Worm (Caenorhabditis elegans) whole organism, young adult: ENCODE results near the gene pmp-5.

Experiments used
- aptf-2 ChIP-seq: fragments of 200-800 bp; sonication (Bioruptor generic); conservative IDR thresholded peaks from 2 replicates; pipeline ENCODE4 v1.3.6; 2022; ENCODE audit warnings: missing genetic modification reagents, missing genetic modification characterization, missing compliant biosample characterization
- sea-2 ChIP-seq: fragments of 200-800 bp; sonication (Bioruptor generic); IDR thresholded peaks from 2 replicates; pipeline ENCODE4 v1.3.6; 2022; ENCODE audit warnings: missing genetic modification characterization, missing compliant biosample characterization

- TF ChIP-seq sea-2 (GFP tag; lab: Robert Waterston, UW) (no peak), aptf-2 (GFP tag; lab: Robert Waterston, UW) (no peak)
Measured at ce11 chrV:6704482-6704881, 38.9 kb upstream of the pmp-5 start.
